Fruit fly (Drosophila melanogaster) whole organism, embryonic: ENCODE measurements around the gene CG34450.

ENCODE experiments used
- Atf6 ChIP-seq: fragments of 200-800 bp; sonication (Bioruptor generic); IDR thresholded peaks from 2 replicates; pipeline ENCODE4 v1.3.6; 2022; ENCODE audit warnings: missing biosample characterization, missing genetic modification characterization
- BtbVII ChIP-seq: fragments of 200-800 bp; sonication (Bioruptor generic); optimal IDR thresholded peaks from 3 replicates; lab custom pipeline; 2017; ENCODE audit warnings: missing biosample characterization, mild to moderate bottlenecking, missing genetic modification characterization
- CG10147 ChIP-seq: fragments of 200-800 bp; sonication (Bioruptor generic); optimal IDR thresholded peaks from 2 replicates; lab custom pipeline; 2019; ENCODE audit warnings: missing biosample characterization, mild to moderate bottlenecking, missing genetic modification characterization, moderate library complexity
- CG10274 ChIP-seq: fragments of 200-800 bp; sonication (Bioruptor generic); optimal IDR thresholded peaks from 3 replicates; lab custom pipeline; 2017; ENCODE audit warnings: missing biosample characterization, mild to moderate bottlenecking, missing genetic modification characterization
- CG11456 ChIP-seq: fragments of 200-800 bp; sonication (Bioruptor generic); IDR thresholded peaks from 3 replicates; pipeline ENCODE4 v1.3.6; 2022; ENCODE audit warnings: missing biosample characterization, missing genetic modification characterization
- CG11695 ChIP-seq: fragments of 200-800 bp; sonication (Bioruptor generic); IDR thresholded peaks from 3 replicates; pipeline ENCODE4 v1.3.6; 2022; ENCODE audit warnings: missing biosample characterization, missing genetic modification characterization
- CG12155 ChIP-seq: fragments of 200-800 bp; sonication (Bioruptor generic); optimal IDR thresholded peaks from 3 replicates; lab custom pipeline; 2016; ENCODE audit warnings: missing biosample characterization, missing genetic modification characterization
- CG12391 ChIP-seq: fragments of 200-800 bp; sonication (Bioruptor generic); optimal IDR thresholded peaks from 3 replicates; lab custom pipeline; 2018; ENCODE audit warnings: missing biosample characterization, mild to moderate bottlenecking, missing genetic modification characterization, moderate library complexity
- CG13123 ChIP-seq: fragments of 200-800 bp; sonication (Bioruptor generic); optimal IDR thresholded peaks from 2 replicates; lab custom pipeline; 2016; ENCODE audit warnings: missing biosample characterization, missing genetic modification characterization
- CG13894 ChIP-seq: fragments of 200-800 bp; sonication (Bioruptor generic); optimal IDR thresholded peaks from 3 replicates; lab custom pipeline; 2018; ENCODE audit warnings: missing biosample characterization, mild to moderate bottlenecking, missing genetic modification characterization, moderate library complexity
- CG1529 ChIP-seq: fragments of 200-800 bp; sonication (Bioruptor generic); optimal IDR thresholded peaks from 3 replicates; lab custom pipeline; 2018; ENCODE audit warnings: missing biosample characterization, missing genetic modification characterization
- CG16813 ChIP-seq: fragments of 200-800 bp; sonication (Bioruptor generic); IDR thresholded peaks from 3 replicates; pipeline ENCODE4 v1.3.6; 2022; ENCODE audit warnings: missing biosample characterization, missing genetic modification characterization; ENCODE audit not compliant: partially characterized antibody
- CG17359 ChIP-seq: fragments of 200-800 bp; sonication (Bioruptor generic); optimal IDR thresholded peaks from 3 replicates; lab custom pipeline; 2018; ENCODE audit warnings: missing biosample characterization, mild to moderate bottlenecking, missing genetic modification characterization, moderate library complexity
- CG17361 ChIP-seq: fragments of 200-800 bp; sonication (Bioruptor generic); IDR thresholded peaks from 3 replicates; pipeline ENCODE4 v1.3.6; 2022; ENCODE audit warnings: missing biosample characterization, missing genetic modification characterization
- CG17802 ChIP-seq: fragments of 200-800 bp; sonication (Bioruptor generic); optimal IDR thresholded peaks from 2 replicates; lab custom pipeline; 2018; ENCODE audit warnings: missing biosample characterization, mild to moderate bottlenecking, missing genetic modification characterization, moderate library complexity
- CG18262 ChIP-seq: fragments of 200-800 bp; optimal IDR thresholded peaks from 3 replicates; lab custom pipeline; 2019; ENCODE audit warnings: missing biosample characterization, mild to moderate bottlenecking, missing genetic modification characterization, moderate library complexity
- CG33557 ChIP-seq: fragments of 200-800 bp; sonication (Bioruptor generic); optimal IDR thresholded peaks from 2 replicates; lab custom pipeline; 2019; ENCODE audit warnings: missing biosample characterization, mild to moderate bottlenecking, missing genetic modification characterization, moderate library complexity
- CG3726 ChIP-seq: fragments of 200-800 bp; sonication (Bioruptor generic); IDR thresholded peaks from 3 replicates; pipeline ENCODE4, ENCODE4 v1.3.6; 2022; ENCODE audit warnings: missing biosample characterization, missing genetic modification characterization
- CG3995 ChIP-seq: fragments of 200-800 bp; sonication (Bioruptor generic); optimal IDR thresholded peaks from 3 replicates; lab custom pipeline; 2016; ENCODE audit warnings: missing biosample characterization, missing genetic modification characterization
- CG7928 ChIP-seq: fragments of 200-800 bp; sonication (Bioruptor generic); optimal IDR thresholded peaks from 2 replicates; lab custom pipeline; 2017; ENCODE audit warnings: missing biosample characterization, mild to moderate bottlenecking, missing genetic modification characterization
- CG7963 ChIP-seq: fragments of 200-800 bp; sonication (Bioruptor generic); IDR thresholded peaks from 3 replicates; pipeline ENCODE4 v1.3.6; 2022; ENCODE audit warnings: missing biosample characterization, missing genetic modification characterization; ENCODE audit not compliant: partially characterized antibody
- CG9609 ChIP-seq: fragments of 200-800 bp; sonication (Bioruptor generic); optimal IDR thresholded peaks from 3 replicates; lab custom pipeline; 2016; ENCODE audit warnings: missing biosample characterization, missing genetic modification characterization
- CTCF ChIP-seq: fragments of 200-800 bp; sonication (Bioruptor generic); optimal IDR thresholded peaks from 2 replicates; lab custom pipeline; 2017; ENCODE audit warnings: missing biosample characterization, mild to moderate bottlenecking, missing genetic modification characterization, moderate library complexity
- Dref ChIP-seq: fragments of 200-800 bp; sonication (Bioruptor generic); IDR thresholded peaks from 2 replicates; pipeline ENCODE4 v1.3.6; 2022; ENCODE audit warnings: missing biosample characterization, missing genetic modification characterization
- ERR ChIP-seq: fragments of 200-800 bp; sonication (Bioruptor generic); optimal IDR thresholded peaks from 2 replicates; lab custom pipeline; 2016; ENCODE audit warnings: missing biosample characterization, missing genetic modification characterization
- HHEX ChIP-seq: fragments of 200-800 bp; sonication (Bioruptor generic); optimal IDR thresholded peaks from 3 replicates; lab custom pipeline; 2017; ENCODE audit warnings: missing biosample characterization, mild to moderate bottlenecking, missing genetic modification characterization, missing genetic modification reagents
- Mad ChIP-seq: fragments of 200-800 bp; sonication (Bioruptor generic); optimal IDR thresholded peaks from 2 replicates; lab custom pipeline; 2016; ENCODE audit warnings: missing biosample characterization, missing genetic modification characterization
- NC2β ChIP-seq: fragments of 200-800 bp; sonication (Bioruptor generic); optimal IDR thresholded peaks from 2 replicates; lab custom pipeline; 2016; ENCODE audit warnings: missing biosample characterization, missing genetic modification characterization
- Optix ChIP-seq: fragments of 200-800 bp; sonication (Bioruptor generic); IDR thresholded peaks from 3 replicates; pipeline ENCODE4 v1.3.6; 2022; ENCODE audit warnings: missing biosample characterization, missing genetic modification characterization
- ap ChIP-seq: fragments of 200-800 bp; sonication (Bioruptor generic); IDR thresholded peaks from 2 replicates; pipeline ENCODE4 v1.3.6; 2022; ENCODE audit warnings: missing biosample characterization, missing genetic modification characterization
- ara ChIP-seq: fragments of 200-800 bp; sonication (Bioruptor generic); IDR thresholded peaks from 2 replicates; pipeline ENCODE4 v1.3.6; 2022; ENCODE audit warnings: missing biosample characterization, missing genetic modification characterization
- bab2 ChIP-seq: fragments of 200-800 bp; sonication (Bioruptor generic); optimal IDR thresholded peaks from 2 replicates; lab custom pipeline; 2016; ENCODE audit warnings: missing biosample characterization, missing genetic modification characterization
- bcd ChIP-seq: fragments of 200-800 bp; sonication (Bioruptor generic); optimal IDR thresholded peaks from 2 replicates; lab custom pipeline; 2017; ENCODE audit warnings: missing biosample characterization, mild to moderate bottlenecking, missing genetic modification characterization
- bowl ChIP-seq: fragments of 200-800 bp; sonication (Bioruptor generic); IDR thresholded peaks from 2 replicates; pipeline ENCODE4 v1.3.6; 2022; ENCODE audit warnings: missing biosample characterization, missing genetic modification characterization
- chm ChIP-seq: fragments of 200-800 bp; sonication (Bioruptor generic); IDR thresholded peaks from 2 replicates; pipeline ENCODE4 v1.3.6; 2022; ENCODE audit warnings: missing biosample characterization, missing genetic modification characterization
- dati ChIP-seq: fragments of 200-800 bp; sonication (Bioruptor generic); IDR thresholded peaks from 2 replicates; pipeline ENCODE4 v1.3.6; 2022; ENCODE audit warnings: missing biosample characterization, missing genetic modification characterization
- gfzf ChIP-seq: fragments of 200-800 bp; sonication (Bioruptor generic); optimal IDR thresholded peaks from 2 replicates; lab custom pipeline; 2016; ENCODE audit warnings: missing biosample characterization, mild to moderate bottlenecking, missing genetic modification characterization, moderate library complexity
- grau ChIP-seq: fragments of 200-800 bp; optimal IDR thresholded peaks from 3 replicates; lab custom pipeline; 2019; ENCODE audit warnings: missing biosample characterization, mild to moderate bottlenecking, missing genetic modification characterization, moderate library complexity
- kah ChIP-seq: fragments of 200-800 bp; sonication (Bioruptor generic); optimal IDR thresholded peaks from 2 replicates; lab custom pipeline; 2018; ENCODE audit warnings: missing biosample characterization, mild to moderate bottlenecking, missing genetic modification characterization
- knrl ChIP-seq: fragments of 200-800 bp; sonication (Bioruptor generic); IDR thresholded peaks from 3 replicates; pipeline ENCODE4 v1.3.6; 2022; ENCODE audit warnings: missing biosample characterization, missing genetic modification characterization; ENCODE audit not compliant: partially characterized antibody
- luna ChIP-seq: fragments of 200-800 bp; sonication (Bioruptor generic); optimal IDR thresholded peaks from 2 replicates; lab custom pipeline; 2016; ENCODE audit warnings: missing biosample characterization, missing genetic modification characterization
- nerfin-1 ChIP-seq: fragments of 200-800 bp; sonication (Bioruptor generic); optimal IDR thresholded peaks from 3 replicates; lab custom pipeline; 2019; ENCODE audit warnings: missing biosample characterization, mild to moderate bottlenecking, missing genetic modification characterization, moderate library complexity
- onecut ChIP-seq: fragments of 200-800 bp; sonication (Bioruptor generic); IDR thresholded peaks from 2 replicates; pipeline ENCODE4 v1.3.6; 2022; ENCODE audit warnings: missing biosample characterization, missing genetic modification characterization
- phol ChIP-seq: fragments of 200-800 bp; sonication (Bioruptor generic); optimal IDR thresholded peaks from 3 replicates; lab custom pipeline; 2018; ENCODE audit warnings: missing biosample characterization, mild to moderate bottlenecking, missing genetic modification characterization, moderate library complexity
- schlank ChIP-seq: fragments of 200-800 bp; sonication (Bioruptor generic); optimal IDR thresholded peaks from 2 replicates; lab custom pipeline; 2018; ENCODE audit warnings: missing biosample characterization, mild to moderate bottlenecking, missing genetic modification characterization
- tgo ChIP-seq: fragments of 200-800 bp; sonication (Bioruptor generic); IDR thresholded peaks from 3 replicates; pipeline ENCODE4 v1.3.6; 2022; ENCODE audit warnings: missing biosample characterization, missing genetic modification characterization
- unpg ChIP-seq: fragments of 200-800 bp; sonication (Bioruptor generic); optimal IDR thresholded peaks from 3 replicates; lab custom pipeline; 2018; ENCODE audit warnings: missing biosample characterization, mild to moderate bottlenecking, missing genetic modification characterization, moderate library complexity
- usp ChIP-seq: fragments of >200 bp; optimal IDR thresholded peaks from 2 replicates; lab custom pipeline; 2017; ENCODE audit warnings: missing biosample characterization, missing genetic modification characterization
- vfl ChIP-seq: fragments of 200-800 bp; sonication (Bioruptor generic); optimal IDR thresholded peaks from 2 replicates; lab custom pipeline; 2016; ENCODE audit warnings: missing biosample characterization, missing genetic modification characterization

Gene CG34450

DNA sequence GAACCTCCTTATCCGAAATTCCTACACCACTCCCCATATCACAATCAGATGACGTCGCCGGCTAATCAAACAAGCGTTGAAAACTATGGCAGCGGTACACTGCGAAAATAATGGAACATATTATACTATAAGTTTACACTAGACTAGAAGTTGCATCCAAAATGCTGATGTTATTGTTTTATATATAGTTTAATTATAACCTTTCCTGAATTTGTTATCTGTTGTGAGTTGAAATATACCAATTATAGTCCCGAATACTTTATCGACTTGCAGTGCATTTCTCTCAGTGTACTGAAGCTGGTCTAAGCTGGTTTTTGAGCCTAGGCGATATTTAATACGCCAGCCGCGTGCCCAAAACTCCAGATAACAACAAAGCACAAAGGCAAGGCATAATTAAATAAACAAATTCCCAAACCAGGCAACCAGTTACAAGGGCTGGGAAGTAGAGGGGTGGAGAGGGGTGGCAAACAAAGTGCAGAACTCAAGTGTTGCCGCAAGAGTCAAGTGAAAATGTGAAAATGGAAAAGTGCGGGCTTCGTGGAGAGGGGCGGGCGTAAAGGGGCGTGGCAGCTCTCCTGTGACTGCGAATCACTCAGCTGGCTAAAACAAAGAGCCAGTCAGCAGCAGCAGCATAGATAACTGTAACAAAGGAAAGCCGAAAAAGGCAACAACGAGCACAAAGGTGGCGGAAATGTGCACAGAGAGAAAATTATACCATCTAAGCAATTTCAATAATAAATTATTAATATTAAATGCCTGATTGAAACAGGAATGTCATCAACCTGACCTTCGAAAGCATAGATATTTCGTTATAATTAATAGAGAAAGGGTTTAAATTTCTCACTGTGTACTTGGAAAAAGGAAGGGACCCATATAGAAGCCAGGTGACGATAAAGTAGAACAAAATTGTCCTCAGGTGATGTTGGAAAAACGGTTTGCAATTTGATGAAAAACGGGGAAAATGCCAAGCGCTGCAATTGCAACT is 22.1 kb upstream of the CG34450 start (continued):
- TF ChIP-seq dati (0 out of 2 replicates have a peak, but pooled peaks have one; percentile 9), CG10147 (peak; percentile 89), nerfin-1 (peak; percentile 70), usp (GFP tag; lab: Kevin White, UChicago) (no peak), unpg (GFP tag; lab: Kevin White, UChicago) (peak; percentile 88), CG12391 (tag; lab: Kevin White, UChicago) (peak; percentile 83), CG17802 (tag; lab: Kevin White, UChicago) (peak; percentile 41), bab2 (GFP tag; lab: Kevin White, UChicago) (peak; percentile 60), vfl (GFP tag; lab: Kevin White, UChicago) (peak; percentile 85), CG11695 (GFP tag; lab: Robert Waterston, UW) (peak; percentile 84), CG17361 (GFP tag; lab: Robert Waterston, UW) (peak; percentile 75), Optix (GFP tag; lab: Robert Waterston, UW) (peak; percentile 42; the same call in 1 of the 3 replicates), knrl (GFP tag; lab: Robert Waterston, UW) (no peak), CG13123 (GFP tag; lab: Kevin White, UChicago) (peak; percentile 5), ap (peak; percentile 72), CG9609 (peak; percentile 35), onecut (GFP tag; lab: Robert Waterston, UW) (peak; percentile 44), grau (tag; lab: Kevin White, UChicago) (peak; percentile 86), CTCF (peak; percentile 24), CG10274 (peak; percentile 67), HHEX (peak; percentile 84), BtbVII (peak; percentile 82), luna (GFP tag; lab: Kevin White, UChicago) (peak; percentile 61), CG18262 (tag; lab: Kevin White, UChicago) (peak; percentile 78), schlank (peak; percentile 78), CG12155 (GFP tag; lab: Kevin White, UChicago) (peak; percentile 73), Dref (GFP tag; lab: Robert Waterston, UW) (no peak), CG7963 (GFP tag; lab: Robert Waterston, UW) (no peak), CG3995 (GFP tag; lab: Kevin White, UChicago) (peak; percentile 48), CG11456 (peak; percentile 78), ERR (GFP tag; lab: Kevin White, UChicago) (peak; percentile 39), phol (tag; lab: Kevin White, UChicago) (peak; percentile 84), gfzf (GFP tag; lab: Kevin White, UChicago) (no peak), CG17359 (tag; lab: Kevin White, UChicago) (peak; percentile 90), CG33557 (no peak), Mad (GFP tag; lab: Kevin White, UChicago) (peak; percentile 38), CG13894 (peak; percentile 78), CG16813 (no peak), bcd (GFP tag; lab: Kevin White, UChicago) (peak; percentile 83), CG1529 (peak; percentile 62), bowl (GFP tag; lab: Robert Waterston, UW) (no peak; the same call in 1 of the 2 replicates), ara (GFP tag; lab: Robert Waterston, UW) (peak; percentile 75), NC2β (GFP tag; lab: Kevin White, UChicago) (peak; percentile 55), tgo (peak; percentile 78), Atf6 (GFP tag; lab: Robert Waterston, UW) (peak; percentile 84), CG3726 (GFP tag; lab: Robert Waterston, UW) (peak; percentile 68; the same call in 1 of the 3 replicates), CG7928 (GFP tag; lab: Kevin White, UChicago) (peak; percentile 56), chm (GFP tag; lab: Robert Waterston, UW) (peak; percentile 71), kah (GFP tag; lab: Kevin White, UChicago) (peak; percentile 47)
